Worm (Caenorhabditis elegans) whole organism, L4 larva: ENCODE results near the gene C08E3.13.
A peak's percentile ranks its signal among the peaks of the same experiment; 100 is the strongest.

ENCODE experiments used
- F37D6.2 ChIP-seq: sonication (generic microtip); optimal IDR thresholded peaks from 2 replicates; lab custom pipeline; 2016; ENCODE audit warnings: mild to moderate bottlenecking, missing genetic modification characterization, missing compliant biosample characterization
- T20F7.1 ChIP-seq: fragments of 200-800 bp; sonication (Bioruptor generic); optimal IDR thresholded peaks from 2 replicates; lab custom pipeline; 2018; ENCODE audit warnings: mild to moderate bottlenecking, missing genetic modification characterization, missing compliant biosample characterization
- Y5F2A.4 ChIP-seq: fragments of 200-800 bp; sonication (Bioruptor generic); optimal IDR thresholded peaks from 2 replicates; lab custom pipeline; 2018; ENCODE audit warnings: mild to moderate bottlenecking, missing genetic modification characterization, missing compliant biosample characterization
- Y75B8A.6 ChIP-seq: fragments of 200-800 bp; sonication (Bioruptor generic); IDR thresholded peaks from 2 replicates; pipeline ENCODE4 v1.3.6; 2022; ENCODE audit warnings: missing genetic modification reagents, missing genetic modification characterization, missing compliant biosample characterization
- ZK337.2 ChIP-seq: fragments of 200-800 bp; sonication (Bioruptor generic); IDR thresholded peaks from 2 replicates; pipeline ENCODE4 v1.3.6; 2022; ENCODE audit warnings: missing genetic modification reagents, missing genetic modification characterization, missing compliant biosample characterization
- aha-1 ChIP-seq: fragments of 150-350 bp; peaks from one replicate; lab custom pipeline; 2014; ENCODE audit warnings: missing biosample characterization, missing genetic modification characterization
- aly-2 ChIP-seq: sonication (generic microtip); optimal IDR thresholded peaks from 2 replicates; lab custom pipeline; 2018; ENCODE audit warnings: missing biosample characterization, missing genetic modification characterization
- arid-1 ChIP-seq: fragments of 200-800 bp; sonication (Bioruptor generic); conservative IDR thresholded peaks from 2 replicates; pipeline ENCODE4 v1.3.6; 2022; ENCODE audit warnings: missing genetic modification reagents, missing genetic modification characterization, missing compliant biosample characterization
- ceh-62 ChIP-seq: sonication (generic microtip); optimal IDR thresholded peaks from 2 replicates; lab custom pipeline; 2017; ENCODE audit warnings: missing biosample characterization, missing genetic modification characterization
- ceh-82 ChIP-seq: sonication (generic microtip); optimal IDR thresholded peaks from 2 replicates; lab custom pipeline; 2017; ENCODE audit warnings: missing biosample characterization, missing genetic modification characterization
- daf-16 ChIP-seq, 3 experiments: sonication (generic microtip); optimal IDR thresholded peaks; 2 replicates each; lab custom pipeline; 2016 to 2017; ENCODE audit warnings: missing genetic modification characterization in 3 of 3, missing genetic modification reagents in 3 of 3, mild to moderate bottlenecking in 2 of 3, missing compliant biosample characterization in 2 of 3, missing biosample characterization in 1 of 3, moderate library complexity in 1 of 3
- daf-19 ChIP-seq: fragments of 200-800 bp; sonication (Bioruptor generic); conservative IDR thresholded peaks from 2 replicates; pipeline ENCODE4 v1.3.6; 2022; ENCODE audit warnings: missing genetic modification characterization, missing compliant biosample characterization
- daf-8 ChIP-seq: fragments of 200-800 bp; sonication (Bioruptor generic); IDR thresholded peaks from 2 replicates; pipeline ENCODE4 v1.3.6; 2022; ENCODE audit warnings: missing genetic modification characterization, missing compliant biosample characterization
- dmd-6 ChIP-seq: fragments of 200-800 bp; sonication (Bioruptor generic); IDR thresholded peaks from 2 replicates; pipeline ENCODE4 v1.3.6; 2022; ENCODE audit warnings: missing genetic modification reagents, missing genetic modification characterization, missing compliant biosample characterization
- dmd-9 ChIP-seq: fragments of 200-800 bp; sonication (Bioruptor generic); IDR thresholded peaks from 2 replicates; pipeline ENCODE4 v1.3.6; 2022; ENCODE audit warnings: missing genetic modification reagents, missing genetic modification characterization, missing compliant biosample characterization
- duxl-1 ChIP-seq: sonication (generic microtip); optimal IDR thresholded peaks from 2 replicates; lab custom pipeline; 2016; ENCODE audit warnings: mild to moderate bottlenecking, missing genetic modification characterization, moderate library complexity, missing compliant biosample characterization; ENCODE audit not compliant: poor library complexity
- egl-27 ChIP-seq: sonication (generic microtip); optimal IDR thresholded peaks from 3 replicates; lab custom pipeline; 2017; ENCODE audit warnings: missing biosample characterization, missing genetic modification reagents, missing genetic modification characterization
- egl-43 ChIP-seq: fragments of 200-800 bp; sonication (Bioruptor generic); IDR thresholded peaks from 2 replicates; pipeline ENCODE4 v1.3.6; 2022; ENCODE audit warnings: missing genetic modification reagents, missing genetic modification characterization, missing compliant biosample characterization
- gei-8 ChIP-seq: fragments of 200-800 bp; sonication (Bioruptor generic); optimal IDR thresholded peaks from 2 replicates; lab custom pipeline; 2018; ENCODE audit warnings: mild to moderate bottlenecking, missing genetic modification characterization, missing compliant biosample characterization
- hif-1 ChIP-seq, 2 experiments: sonication (generic microtip); optimal IDR thresholded peaks; 2 replicates each; lab custom pipeline; 2016 to 2017; ENCODE audit warnings: missing compliant biosample characterization in 2 of 2, missing genetic modification characterization in 2 of 2, missing genetic modification reagents in 2 of 2, missing genotype in 2 of 2, mild to moderate bottlenecking in 1 of 2
- hlh-11 ChIP-seq: fragments of 200-800 bp; sonication (Bioruptor generic); optimal IDR thresholded peaks from 2 replicates; lab custom pipeline; 2018; ENCODE audit warnings: mild to moderate bottlenecking, missing genetic modification characterization, missing compliant biosample characterization
- hlh-30 ChIP-seq: sonication (generic microtip); optimal IDR thresholded peaks from 2 replicates; lab custom pipeline; 2017; ENCODE audit warnings: antibody characterized with exemption, mild to moderate bottlenecking, missing genetic modification characterization, missing compliant biosample characterization; ENCODE audit not compliant: insufficient read depth
- jun-1 ChIP-seq: fragments of 150-350 bp; optimal IDR thresholded peaks from 2 replicates; lab custom pipeline; 2014; ENCODE audit warnings: missing biosample characterization, missing genetic modification reagents, missing genetic modification characterization
- lin-1 ChIP-seq: fragments of 200-800 bp; sonication (Bioruptor generic); IDR thresholded peaks from 2 replicates; pipeline ENCODE4 v1.3.6; 2022; ENCODE audit warnings: missing genetic modification reagents, missing genetic modification characterization, missing compliant biosample characterization
- lin-29 ChIP-seq: fragments of 200-800 bp; sonication (Bioruptor generic); IDR thresholded peaks from 2 replicates; pipeline ENCODE4 v1.3.6; 2022; ENCODE audit warnings: missing genetic modification reagents, missing genetic modification characterization, missing compliant biosample characterization
- lin-38 ChIP-seq: fragments of 200-800 bp; sonication (Bioruptor generic); IDR thresholded peaks from 2 replicates; pipeline ENCODE4 v1.3.6; 2022; ENCODE audit warnings: missing genetic modification reagents, missing genetic modification characterization, missing compliant biosample characterization
- mdl-1 ChIP-seq, 2 experiments: fragments of 150-350 bp in 1 of 2; sonication (generic microtip) in 1 of 2; optimal IDR thresholded peaks; 2 replicates each; lab custom pipeline; 2014 to 2017; ENCODE audit warnings: missing biosample characterization in 2 of 2, missing genetic modification characterization in 2 of 2
- mdt-29 ChIP-seq: fragments of 200-800 bp; sonication (Bioruptor generic); IDR thresholded peaks from 2 replicates; pipeline ENCODE4 v1.3.6; 2022; ENCODE audit warnings: missing genetic modification reagents, missing genetic modification characterization, missing compliant biosample characterization
- mep-1 ChIP-seq: fragments of 150-350 bp; sonication (generic microtip); optimal IDR thresholded peaks from 3 replicates; lab custom pipeline; 2014; ENCODE audit warnings: missing biosample characterization, missing genetic modification characterization
- mes-2 ChIP-seq: sonication (generic microtip); optimal IDR thresholded peaks from 2 replicates; lab custom pipeline; 2016; ENCODE audit warnings: missing genotype, mild to moderate bottlenecking, missing genetic modification characterization, missing compliant biosample characterization; ENCODE audit not compliant: poor library complexity, severe bottlenecking
- mxl-3 ChIP-seq: fragments of 200-800 bp; sonication (Bioruptor generic); optimal IDR thresholded peaks from 2 replicates; lab custom pipeline; 2018; ENCODE audit warnings: mild to moderate bottlenecking, missing genetic modification characterization, missing compliant biosample characterization
- nhr-10 ChIP-seq: fragments of 150-350 bp; optimal IDR thresholded peaks from 2 replicates; lab custom pipeline; 2014; ENCODE audit warnings: missing biosample characterization, missing genetic modification characterization
- nhr-102 ChIP-seq: sonication (generic microtip); optimal IDR thresholded peaks from 2 replicates; lab custom pipeline; 2016; ENCODE audit warnings: mild to moderate bottlenecking, missing genetic modification characterization, moderate library complexity, missing compliant biosample characterization
- nhr-11 ChIP-seq: fragments of 150-350 bp; optimal IDR thresholded peaks from 2 replicates; lab custom pipeline; 2014; ENCODE audit warnings: missing biosample characterization, missing genetic modification characterization
- nhr-28 ChIP-seq: fragments of 150-350 bp; optimal IDR thresholded peaks from 2 replicates; lab custom pipeline; 2014; ENCODE audit warnings: missing biosample characterization, missing genetic modification characterization
- nhr-41 ChIP-seq: fragments of 200-800 bp; sonication (Bioruptor generic); IDR thresholded peaks from 2 replicates; pipeline ENCODE4 v1.3.6; 2022; ENCODE audit warnings: missing genetic modification reagents, missing genetic modification characterization, missing compliant biosample characterization
- nhr-42 ChIP-seq: fragments of 200-800 bp; sonication (Bioruptor generic); IDR thresholded peaks from 2 replicates; pipeline ENCODE4 v1.3.6; 2022; ENCODE audit warnings: missing genetic modification characterization, missing compliant biosample characterization
- nhr-76 ChIP-seq: fragments of 150-350 bp; optimal IDR thresholded peaks from 2 replicates; lab custom pipeline; 2014; ENCODE audit warnings: missing biosample characterization, missing genetic modification characterization
- nhr-77 ChIP-seq: fragments of 150-350 bp; optimal IDR thresholded peaks from 2 replicates; lab custom pipeline; 2014; ENCODE audit warnings: missing biosample characterization, missing genetic modification characterization
- php-3 ChIP-seq: fragments of 200-800 bp; sonication (Bioruptor generic); IDR thresholded peaks from 2 replicates; pipeline ENCODE4 v1.3.6; 2022; ENCODE audit warnings: missing genetic modification reagents, missing genetic modification characterization, missing compliant biosample characterization
- saeg-2 ChIP-seq: fragments of 200-800 bp; sonication (Bioruptor generic); IDR thresholded peaks from 2 replicates; pipeline ENCODE4 v1.3.6; 2022; ENCODE audit warnings: missing genetic modification reagents, missing genetic modification characterization, missing compliant biosample characterization
- sdz-12 ChIP-seq: fragments of 200-800 bp; sonication (Bioruptor generic); optimal IDR thresholded peaks from 2 replicates; lab custom pipeline; 2018; ENCODE audit warnings: mild to moderate bottlenecking, missing genetic modification characterization, missing compliant biosample characterization
- skn-1 ChIP-seq: fragments of 150-350 bp; optimal IDR thresholded peaks from 2 replicates; lab custom pipeline; 2014; ENCODE audit warnings: missing biosample characterization, missing genetic modification characterization
- snpc-4 ChIP-seq: fragments of 150-350 bp; optimal IDR thresholded peaks from 2 replicates; lab custom pipeline; 2014; ENCODE audit warnings: missing biosample characterization, missing genetic modification characterization
- spr-1 ChIP-seq: sonication (generic microtip); optimal IDR thresholded peaks from 2 replicates; lab custom pipeline; 2016; ENCODE audit warnings: mild to moderate bottlenecking, missing genetic modification characterization, missing compliant biosample characterization
- spr-3 ChIP-seq: fragments of 200-800 bp; sonication (Bioruptor generic); optimal IDR thresholded peaks from 2 replicates; lab custom pipeline; 2018; ENCODE audit warnings: mild to moderate bottlenecking, missing genetic modification characterization, missing compliant biosample characterization
- tra-1 ChIP-seq: fragments of 200-800 bp; sonication (Bioruptor generic); IDR thresholded peaks from 2 replicates; pipeline ENCODE4 v1.3.6; 2022; ENCODE audit warnings: missing genetic modification reagents, missing genetic modification characterization, missing compliant biosample characterization
- zag-1 ChIP-seq: fragments of 150-350 bp; optimal IDR thresholded peaks from 2 replicates; lab custom pipeline; 2014; ENCODE audit warnings: missing biosample characterization, missing genetic modification characterization
- zfp-2 ChIP-seq: sonication (generic microtip); optimal IDR thresholded peaks from 2 replicates; lab custom pipeline; 2016; ENCODE audit warnings: mild to moderate bottlenecking, missing genetic modification characterization, missing compliant biosample characterization
- zfp-3 ChIP-seq: fragments of 200-800 bp; sonication (Bioruptor generic); conservative IDR thresholded peaks from 2 replicates; pipeline ENCODE4 v1.3.6; 2022; ENCODE audit warnings: missing genetic modification reagents, missing genetic modification characterization, missing compliant biosample characterization
- zip-2 ChIP-seq: fragments of 150-350 bp; optimal IDR thresholded peaks from 2 replicates; lab custom pipeline; 2014; ENCODE audit warnings: missing biosample characterization, missing genetic modification characterization
- ztf-7 ChIP-seq: fragments of 150-350 bp; optimal IDR thresholded peaks from 2 replicates; lab custom pipeline; 2014; ENCODE audit warnings: missing biosample characterization, missing genetic modification characterization

Gene C08E3.13

ce11 chrII:1663516-1663915 is 31.4 kb upstream of the C08E3.13 start, which contains the start of gene duxl-1:
Gene duxl-1, plus strand, starts transcription at chrII:1663699.
- TF ChIP-seq egl-27 (tag; lab: Kevin White, UChicago), result no peak
- no peak for TF ChIP-seq nhr-42
- peak; percentile 50; the same call in 1 of the 2 replicates for TF ChIP-seq nhr-41 (GFP tag; lab: Robert Waterston, UW)
- no peak for TF ChIP-seq mdt-29 (GFP tag; lab: Robert Waterston, UW)
- no peak for TF ChIP-seq saeg-2 (GFP tag; lab: Robert Waterston, UW)
- no peak for TF ChIP-seq nhr-76 (tag; lab: Kevin White, UChicago)
- peak; percentile 65 for TF ChIP-seq hlh-11 (tag; lab: Kevin White, UChicago)
- TF ChIP-seq nhr-102 (tag; lab: Kevin White, UChicago), result peak; percentile 11
- no peak for TF ChIP-seq daf-19
- TF ChIP-seq skn-1 (tag; lab: Kevin White, UChicago), result no peak
- no peak for TF ChIP-seq gei-8 (GFP tag; lab: Kevin White, UChicago)
- no peak for TF ChIP-seq daf-8 (GFP tag; lab: Robert Waterston, UW)
- TF ChIP-seq lin-1, result no peak
- no peak for TF ChIP-seq ceh-62 (tag; lab: Kevin White, UChicago)
- TF ChIP-seq aha-1, result peak; percentile 93
- no peak for TF ChIP-seq zip-2 (tag; lab: Kevin White, UChicago)
- TF ChIP-seq T20F7.1 (GFP tag; lab: Kevin White, UChicago), result no peak
- TF ChIP-seq mep-1 (tag; lab: Kevin White, UChicago), result no peak
- TF ChIP-seq zfp-3, result no peak
- no peak for TF ChIP-seq nhr-11
- TF ChIP-seq lin-29, result no peak
- no peak for TF ChIP-seq lin-38 (GFP tag; lab: Robert Waterston, UW)
- no peak for TF ChIP-seq ZK337.2
- no peak for TF ChIP-seq Y5F2A.4 (GFP tag; lab: Kevin White, UChicago)
- no peak for TF ChIP-seq snpc-4
- TF ChIP-seq arid-1, result no peak
- peak in 1 of 2 experiments; percentile 2 for TF ChIP-seq mdl-1 (tag; optimal IDR thresholded peaks at IDR 0.05; lab: Kevin White, UChicago)
- TF ChIP-seq hlh-30 (tag; lab: Kevin White, UChicago), result no peak
- no peak for TF ChIP-seq aly-2 (tag; lab: Kevin White, UChicago)
- no peak for TF ChIP-seq zag-1 (tag; lab: Kevin White, UChicago)
- peak; percentile 71 for TF ChIP-seq mes-2 (tag; lab: Kevin White, UChicago)
- no peak for TF ChIP-seq sdz-12 (GFP tag; lab: Kevin White, UChicago)
- TF ChIP-seq zfp-2 (tag; lab: Kevin White, UChicago), result no peak
- no peak for TF ChIP-seq spr-1 (tag; lab: Kevin White, UChicago)
- TF ChIP-seq dmd-9 (GFP tag; lab: Robert Waterston, UW), result no peak
- no peak for TF ChIP-seq ztf-7
- peak; percentile 76 for TF ChIP-seq dmd-6 (GFP tag; lab: Robert Waterston, UW)
- TF ChIP-seq php-3 (GFP tag; lab: Robert Waterston, UW), result no peak
- peak in 1 of 2 experiments; percentile 86 for TF ChIP-seq hif-1 (tag; optimal IDR thresholded peaks at IDR 0.05; lab: Kevin White, UChicago)
- no peak for TF ChIP-seq daf-16 (GFP tag; optimal IDR thresholded peaks at IDR 0.05; lab: Kevin White, UChicago)
- TF ChIP-seq daf-16 (tag; optimal IDR thresholded peaks at IDR 0.05; lab: Kevin White, UChicago), result no peak
- TF ChIP-seq F37D6.2 (tag; lab: Kevin White, UChicago), result no peak
- TF ChIP-seq spr-3 (GFP tag; lab: Kevin White, UChicago), result no peak
- no peak for TF ChIP-seq nhr-10
- peak; percentile 7 for TF ChIP-seq mxl-3 (GFP tag; lab: Kevin White, UChicago)
- TF ChIP-seq nhr-77 (tag; lab: Kevin White, UChicago), result no peak
- no peak for TF ChIP-seq Y75B8A.6 (GFP tag; lab: Robert Waterston, UW)
- peak; percentile 36 for TF ChIP-seq nhr-28 (tag; lab: Kevin White, UChicago)
- no peak for TF ChIP-seq ceh-82 (tag; lab: Kevin White, UChicago)
- no peak for TF ChIP-seq egl-43
- TF ChIP-seq tra-1 (GFP tag; lab: Robert Waterston, UW), result no peak
- peak; percentile 88 for TF ChIP-seq duxl-1 (tag; lab: Kevin White, UChicago)
- TF ChIP-seq jun-1 (tag; lab: Kevin White, UChicago), result no peak
